Fruit fly (Drosophila melanogaster): Measurements from ENCODE around the gene Best4.

Gene Best4

DNA sequence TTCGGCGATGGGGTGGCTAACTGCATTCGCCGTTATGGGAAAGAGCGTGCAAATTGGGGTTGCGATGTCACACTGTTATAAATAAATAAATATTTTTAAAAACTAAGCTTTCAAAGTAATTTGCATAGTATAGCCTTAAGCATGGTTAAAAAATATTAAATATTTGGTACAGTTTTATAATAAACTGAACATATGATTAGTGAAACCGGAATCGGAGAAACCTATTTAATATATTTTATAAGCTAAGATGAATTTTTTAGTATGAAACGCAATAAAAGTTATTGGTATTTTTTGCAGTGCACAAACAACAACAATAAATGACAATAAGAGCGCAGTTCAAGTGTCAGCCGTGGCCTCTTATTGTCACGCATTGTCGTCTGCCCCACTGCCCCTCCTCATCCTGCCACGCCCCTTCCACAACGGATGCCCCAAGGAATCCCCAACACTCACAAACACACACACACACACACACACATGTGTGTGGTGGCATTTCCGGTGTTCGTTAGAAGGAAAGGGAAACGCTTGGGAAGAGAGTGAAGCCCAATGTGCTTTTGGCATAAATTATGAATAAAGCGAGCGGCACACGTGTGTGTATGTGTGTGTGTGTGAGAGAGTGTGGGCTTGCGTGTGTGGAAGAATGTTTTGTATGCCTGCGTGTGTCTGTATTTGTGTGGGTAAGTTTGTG is 23.1 kb upstream of the Best4 start:
- TF ChIP-seq noc (tag; optimal IDR thresholded peaks at IDR 0.05) = no peak

DNA sequence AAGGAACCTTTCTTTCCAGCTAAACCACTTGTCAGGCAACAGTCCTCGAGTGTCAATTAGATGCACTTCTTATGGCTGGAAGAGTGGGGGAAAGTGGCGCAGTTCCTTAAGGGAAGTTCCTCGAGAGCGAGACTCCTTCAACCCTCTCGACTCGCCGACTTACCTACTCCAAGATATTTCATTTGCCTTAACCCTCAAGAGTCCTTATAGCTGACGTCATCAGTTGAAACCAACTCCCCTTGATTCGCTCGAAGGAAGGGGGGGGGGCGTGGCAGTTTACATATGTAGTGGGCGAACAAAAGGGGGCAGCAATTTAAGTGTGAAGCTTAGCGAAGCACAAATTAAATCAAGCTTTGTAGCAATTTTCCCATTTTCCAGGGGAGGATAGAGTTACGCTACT is 17.7 kb upstream of the Best4 start:
- no peak for TF ChIP-seq noc (tag; optimal IDR thresholded peaks at IDR 0.05)

DNA sequence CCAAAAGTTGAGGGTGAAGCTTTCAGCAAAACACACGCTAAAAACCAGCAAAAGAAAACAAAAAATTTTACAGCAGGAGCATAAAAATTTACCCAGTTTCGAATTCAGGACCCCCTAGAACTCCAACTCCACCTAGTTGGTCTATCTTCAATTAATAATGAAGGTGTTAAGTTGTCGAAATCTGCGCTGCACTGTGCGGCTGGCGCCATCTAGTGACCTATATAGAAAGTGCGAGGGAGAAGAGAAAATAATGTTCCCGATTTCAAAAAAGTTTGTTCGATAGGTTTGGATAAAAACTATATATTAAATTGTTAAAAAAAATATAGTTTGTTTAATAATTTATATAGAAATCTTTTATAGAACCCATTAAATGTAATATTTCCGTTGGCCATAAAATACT is 11.8 kb upstream of the Best4 start:
- no peak for TF ChIP-seq noc (tag; optimal IDR thresholded peaks at IDR 0.05)

dm6 chr3L:15289257-15289762 is 9.4 kb upstream of the Best4 start:
- TF ChIP-seq noc (tag; optimal IDR thresholded peaks at IDR 0.05) = no peak

DNA sequence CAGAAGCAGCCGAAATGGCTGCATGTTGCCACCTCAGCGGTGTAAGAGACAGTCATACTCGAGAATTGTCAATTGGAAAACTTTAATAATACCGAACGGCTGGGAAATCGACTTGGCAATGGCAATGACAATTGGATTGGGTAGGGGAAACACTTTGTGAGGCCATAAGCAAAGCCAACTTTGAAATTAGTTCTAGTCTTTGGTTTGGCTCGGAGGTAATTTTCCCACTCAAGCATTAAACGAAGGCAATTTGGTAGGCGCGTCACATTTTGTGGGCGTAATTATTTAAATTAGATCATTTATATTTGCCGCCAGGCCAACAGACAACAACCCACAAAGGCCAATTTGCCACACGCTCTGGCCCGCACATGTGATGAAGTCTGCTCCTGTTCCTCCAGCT is 3.9 kb downstream of the Best4 start, which contains the start of gene Best3:
Gene Best3, minus strand, starts transcription at position 101 of the 400 bp plus-strand sequence.
- no peak for TF ChIP-seq noc (tag; optimal IDR thresholded peaks at IDR 0.05)

DNA sequence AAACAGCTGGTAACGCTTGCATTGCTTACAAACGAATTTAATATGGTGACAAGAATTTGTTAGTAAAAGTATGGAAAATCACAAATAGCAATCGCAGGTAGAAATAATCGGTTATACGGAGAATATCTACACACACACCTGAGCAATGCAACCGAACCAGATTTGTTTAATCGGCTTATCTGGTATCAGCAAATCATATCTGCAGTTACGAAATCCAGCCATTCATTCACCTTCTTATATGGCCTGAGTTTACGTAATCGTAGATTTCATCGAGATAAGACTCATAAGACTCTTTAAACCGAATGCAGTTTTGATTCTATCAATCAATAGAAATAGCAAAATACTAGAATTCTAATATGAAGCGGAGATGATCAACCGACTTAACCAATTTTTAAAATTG is 4.9 kb downstream of the Best4 start:
- no peak for TF ChIP-seq noc (tag; optimal IDR thresholded peaks at IDR 0.05)

- peak; percentile 55 for TF ChIP-seq noc (tag; optimal IDR thresholded peaks at IDR 0.05)
These were observed 5.7 kb downstream of the Best4 start, which contains the start of gene CG7255 for dm6 chr3L:15304224-15305035. CG7255 (plus strand) TSS chr3L:15304255.

DNA sequence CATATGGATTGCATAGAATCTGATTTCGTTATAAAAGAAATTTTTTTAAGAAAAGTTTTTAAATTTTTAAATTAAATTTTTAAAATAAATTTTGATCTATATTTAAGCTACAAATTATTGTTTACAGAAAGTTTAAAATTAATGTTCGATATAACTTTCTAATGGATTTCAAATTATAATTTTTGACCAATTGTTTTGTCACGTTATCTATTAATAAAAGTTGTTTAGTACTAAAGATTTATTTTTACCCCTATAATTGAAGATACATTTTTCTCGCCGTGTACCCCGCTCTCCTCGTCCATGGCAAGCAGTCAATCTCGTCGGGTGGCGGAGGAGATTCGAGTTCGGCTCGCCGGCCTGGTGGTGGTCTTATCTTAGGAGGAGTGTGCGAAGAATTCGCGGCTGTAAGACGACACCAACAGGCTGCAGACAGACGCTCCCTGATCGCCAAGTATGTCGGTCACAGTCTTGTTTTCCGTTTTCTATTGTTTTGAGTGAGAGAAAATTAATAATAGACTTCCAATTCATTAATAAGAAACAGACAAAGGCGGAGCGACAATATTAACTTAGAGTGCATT is 6.4 kb downstream of the Best4 start:
- no peak for TF ChIP-seq noc (tag; optimal IDR thresholded peaks at IDR 0.05)

DNA sequence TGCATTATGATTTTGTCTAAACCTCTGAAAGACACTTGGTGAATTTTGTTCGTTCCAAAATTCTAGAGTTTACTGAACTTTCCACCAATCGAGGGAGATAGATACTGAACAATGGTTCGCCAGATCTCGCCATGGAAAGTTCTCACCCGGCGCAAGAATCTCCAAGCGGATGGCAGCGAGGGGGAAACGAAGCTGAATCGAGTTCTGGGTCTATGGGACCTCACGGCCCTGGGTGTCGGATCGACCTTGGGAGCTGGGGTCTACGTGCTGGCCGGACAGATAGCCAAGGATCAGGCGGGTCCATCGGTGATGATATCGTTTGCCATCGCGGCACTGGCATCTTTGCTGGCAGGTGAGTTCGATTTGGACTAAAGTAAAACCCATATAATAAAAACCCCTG is 7.7 kb downstream of the Best4 start:
- TF ChIP-seq noc (tag; optimal IDR thresholded peaks at IDR 0.05) = no peak

DNA sequence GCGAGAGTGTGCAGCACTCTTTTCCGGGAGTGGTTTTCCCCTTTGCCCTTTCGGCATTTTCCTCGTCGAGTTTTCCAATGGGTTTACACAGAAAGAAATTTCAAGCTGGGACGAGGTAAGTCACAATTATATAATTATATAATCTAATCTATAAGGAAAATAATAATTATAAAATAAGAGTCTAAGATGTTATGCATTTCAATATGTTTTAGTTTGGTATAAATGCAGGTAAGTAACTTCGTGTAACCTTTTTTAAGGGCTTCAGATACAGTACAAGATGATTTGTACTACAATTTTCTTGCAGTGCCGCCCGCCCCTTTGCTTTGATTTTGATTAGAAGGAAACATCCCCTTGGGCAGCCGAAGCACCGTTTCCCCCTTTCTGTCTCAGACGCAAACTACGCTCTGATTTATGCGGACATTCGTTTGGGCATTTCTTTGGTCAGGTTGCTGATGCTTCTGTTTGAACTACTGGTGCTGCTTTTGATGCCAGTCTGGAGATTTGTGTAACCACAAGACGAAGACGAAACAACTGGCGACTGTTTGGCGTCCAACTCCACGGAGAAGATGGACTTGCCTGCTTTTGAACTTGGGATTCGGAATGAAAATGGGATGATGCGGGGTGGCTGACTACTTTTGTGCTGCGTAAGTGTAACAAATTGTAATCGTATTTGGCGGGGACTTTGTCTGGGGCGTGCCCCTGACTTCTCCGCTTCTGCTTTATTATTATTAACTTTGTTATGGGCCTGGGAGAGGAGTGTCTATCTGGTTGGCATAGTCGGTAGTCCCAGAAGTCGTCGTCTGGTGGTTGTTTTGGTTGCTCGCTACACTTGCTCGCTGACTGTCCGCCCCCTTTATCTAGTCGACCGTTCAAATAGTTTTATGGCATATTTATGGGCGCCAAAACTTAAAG is 13.0 kb downstream of the Best4 start:
- TF ChIP-seq noc (tag; optimal IDR thresholded peaks at IDR 0.05) = no peak

DNA sequence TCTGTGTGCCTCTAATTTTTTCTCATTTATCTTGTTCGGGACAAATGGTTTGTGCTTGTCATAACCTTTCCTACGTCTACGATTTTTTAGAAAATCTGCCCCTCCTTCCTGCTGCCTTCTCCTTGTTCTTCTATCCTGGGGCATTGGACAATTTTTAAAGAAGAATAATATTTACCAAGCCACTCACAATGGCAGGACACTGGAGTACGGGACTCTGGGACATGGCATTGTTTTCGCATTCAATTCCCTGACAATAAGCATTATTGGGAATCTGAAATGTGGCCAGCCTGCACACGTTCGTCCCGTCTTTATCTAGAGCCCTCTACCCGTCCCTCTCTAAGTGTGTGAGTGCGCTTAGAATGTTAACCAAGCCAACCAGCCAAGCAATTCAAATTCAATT is 15.8 kb downstream of the Best4 start:
- no peak for TF ChIP-seq noc (tag; optimal IDR thresholded peaks at IDR 0.05)

DNA sequence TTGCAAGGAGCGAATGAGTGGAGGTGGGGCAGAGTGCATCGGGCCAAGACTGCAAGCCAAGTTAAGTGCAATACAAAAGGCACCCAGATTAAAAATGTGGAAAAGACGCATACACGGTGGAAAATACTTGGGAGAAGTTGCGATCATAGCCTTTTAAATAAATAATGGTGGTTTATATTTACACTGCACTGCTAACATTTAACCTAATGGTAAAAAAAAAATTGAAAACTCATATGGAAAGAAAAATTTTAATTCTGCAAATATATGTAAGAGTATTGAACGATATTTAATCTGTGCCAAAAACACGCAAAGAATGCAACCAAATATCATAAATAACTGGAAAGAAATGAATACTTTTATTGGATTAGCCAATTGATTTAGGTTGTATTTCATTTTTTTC is 16.2 kb downstream of the Best4 start:
- TF ChIP-seq noc (tag; optimal IDR thresholded peaks at IDR 0.05) = no peak

dm6 chr3L:15315400-15315799 is 16.6 kb downstream of the Best4 start:
- TF ChIP-seq noc (tag; optimal IDR thresholded peaks at IDR 0.05) = no peak

- TF ChIP-seq noc (tag; optimal IDR thresholded peaks at IDR 0.05) = no peak
These were observed 21.5 kb downstream of the Best4 start for dm6 chr3L:15320241-15320640.

dm6 chr3L:15321001-15321438 is 22.3 kb downstream of the Best4 start:
- no peak for TF ChIP-seq noc (tag; optimal IDR thresholded peaks at IDR 0.05)

DNA sequence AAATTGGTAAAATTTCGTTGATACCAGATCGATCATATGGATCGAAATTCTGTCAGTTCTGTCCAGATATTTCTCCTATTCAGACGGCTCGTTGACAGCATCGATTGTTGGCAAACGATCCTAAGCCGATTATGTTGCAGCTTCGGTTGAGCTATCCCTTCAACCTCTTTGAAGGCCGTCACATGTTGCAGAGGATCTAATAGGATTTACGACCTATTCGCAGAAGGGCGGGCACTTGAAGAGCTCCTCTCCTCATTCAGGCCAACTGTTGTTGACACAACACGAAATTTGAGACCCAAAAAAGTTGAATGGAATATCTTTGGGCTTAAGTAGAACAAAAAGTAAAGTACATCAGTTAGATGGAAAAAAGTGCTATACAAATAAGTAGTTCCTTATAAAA is 23.4 kb downstream of the Best4 start:
- no peak for TF ChIP-seq noc (tag; optimal IDR thresholded peaks at IDR 0.05)
